Fruit fly (Drosophila melanogaster) whole organism, embryonic: ENCODE results near the gene CG10343.
A peak's percentile ranks its signal among the peaks of the same experiment; 100 is the strongest.

Experiments used
- Atf3 ChIP-seq: fragments of 200-800 bp; sonication (Bioruptor generic); optimal IDR thresholded peaks from 3 replicates; lab custom pipeline; 2016; ENCODE audit warnings: missing biosample characterization, missing genetic modification characterization
- CG10366 ChIP-seq: fragments of 200-800 bp; sonication (Bioruptor generic); IDR thresholded peaks from 2 replicates; pipeline ENCODE4 v1.3.6; 2022; ENCODE audit warnings: missing biosample characterization, missing genetic modification characterization
- CG11093 ChIP-seq: fragments of 200-800 bp; sonication (Bioruptor generic); IDR thresholded peaks from 3 replicates; pipeline ENCODE4 v1.3.6; 2022; ENCODE audit warnings: missing biosample characterization, missing genetic modification characterization
- CG12942 ChIP-seq: fragments of 200-800 bp; sonication (Bioruptor generic); optimal IDR thresholded peaks from 3 replicates; lab custom pipeline; 2016; ENCODE audit warnings: missing biosample characterization, missing genetic modification characterization
- CG14710 ChIP-seq: fragments of 200-800 bp; sonication (Bioruptor generic); optimal IDR thresholded peaks from 3 replicates; lab custom pipeline; 2019; ENCODE audit warnings: missing biosample characterization, mild to moderate bottlenecking, missing genetic modification characterization, moderate library complexity
- CG15514 ChIP-seq: fragments of 200-800 bp; sonication (Bioruptor generic); optimal IDR thresholded peaks from 3 replicates; lab custom pipeline; 2017; ENCODE audit warnings: missing biosample characterization, missing genetic modification characterization, mild to moderate bottlenecking, moderate library complexity, missing genetic modification reagents
- CG16863 ChIP-seq: fragments of 200-800 bp; sonication (Bioruptor generic); optimal IDR thresholded peaks from 3 replicates; lab custom pipeline; 2016; ENCODE audit warnings: missing biosample characterization, missing genetic modification characterization
- CG18262 ChIP-seq: fragments of 200-800 bp; optimal IDR thresholded peaks from 3 replicates; lab custom pipeline; 2019; ENCODE audit warnings: missing biosample characterization, mild to moderate bottlenecking, missing genetic modification characterization, moderate library complexity
- CG2202 ChIP-seq: fragments of 200-800 bp; sonication (Bioruptor generic); optimal IDR thresholded peaks from 2 replicates; lab custom pipeline; 2018; ENCODE audit warnings: missing biosample characterization, mild to moderate bottlenecking, missing genetic modification characterization
- CG30020 ChIP-seq: fragments of 200-800 bp; optimal IDR thresholded peaks from 2 replicates; lab custom pipeline; 2019; ENCODE audit warnings: missing biosample characterization, mild to moderate bottlenecking, missing genetic modification characterization, moderate library complexity
- CG30403 ChIP-seq: fragments of 200-800 bp; sonication (Bioruptor generic); optimal IDR thresholded peaks from 3 replicates; lab custom pipeline; 2016; ENCODE audit warnings: missing biosample characterization, missing genetic modification characterization
- CG31388 ChIP-seq: fragments of 200-800 bp; sonication (Bioruptor generic); optimal IDR thresholded peaks from 2 replicates; lab custom pipeline; 2016; ENCODE audit warnings: missing biosample characterization, missing genetic modification characterization
- CG3995 ChIP-seq: fragments of 200-800 bp; sonication (Bioruptor generic); optimal IDR thresholded peaks from 3 replicates; lab custom pipeline; 2016; ENCODE audit warnings: missing biosample characterization, missing genetic modification characterization
- CG43689 ChIP-seq: fragments of 200-800 bp; sonication (Bioruptor generic); IDR thresholded peaks from 2 replicates; pipeline ENCODE4 v1.3.6; 2022; ENCODE audit warnings: missing biosample characterization, missing genetic modification characterization
- CG4424 ChIP-seq: fragments of 200-800 bp; sonication (Bioruptor generic); optimal IDR thresholded peaks from 3 replicates; lab custom pipeline; 2016; ENCODE audit warnings: missing biosample characterization, missing genetic modification characterization
- CG4707 ChIP-seq: fragments of 200-800 bp; sonication (Bioruptor generic); optimal IDR thresholded peaks from 2 replicates; lab custom pipeline; 2018; ENCODE audit warnings: missing biosample characterization, mild to moderate bottlenecking, missing genetic modification characterization, moderate library complexity
- CG4820 ChIP-seq: fragments of 200-800 bp; sonication (Bioruptor generic); optimal IDR thresholded peaks from 3 replicates; lab custom pipeline; 2016; ENCODE audit warnings: missing biosample characterization, missing genetic modification characterization
- CG4854 ChIP-seq: fragments of 200-800 bp; sonication (Bioruptor generic); optimal IDR thresholded peaks from 2 replicates; lab custom pipeline; 2016; ENCODE audit warnings: missing biosample characterization, missing genetic modification characterization, inconsistent platforms
- CG6272 ChIP-seq: fragments of 200-800 bp; sonication (Bioruptor generic); IDR thresholded peaks from 2 replicates; pipeline ENCODE4 v1.3.6; 2022; ENCODE audit warnings: missing biosample characterization, missing genetic modification characterization
- CG8281 ChIP-seq: fragments of 200-800 bp; sonication (Bioruptor generic); optimal IDR thresholded peaks from 2 replicates; lab custom pipeline; 2018; ENCODE audit warnings: missing biosample characterization, mild to moderate bottlenecking, missing genetic modification characterization, moderate library complexity
- CG8478 ChIP-seq: fragments of >200 bp; optimal IDR thresholded peaks from 2 replicates; lab custom pipeline; 2018
- CG9609 ChIP-seq: fragments of 200-800 bp; sonication (Bioruptor generic); optimal IDR thresholded peaks from 3 replicates; lab custom pipeline; 2016; ENCODE audit warnings: missing biosample characterization, missing genetic modification characterization
- CG9797 ChIP-seq: fragments of 200-800 bp; sonication (Bioruptor generic); optimal IDR thresholded peaks from 3 replicates; lab custom pipeline; 2018; ENCODE audit warnings: missing biosample characterization, mild to moderate bottlenecking, missing genetic modification characterization
- CrebB ChIP-seq: fragments of 200-800 bp; sonication (Bioruptor generic); optimal IDR thresholded peaks from 3 replicates; lab custom pipeline; 2018; ENCODE audit warnings: missing biosample characterization, mild to moderate bottlenecking, missing genetic modification characterization
- D19B ChIP-seq: fragments of 200-800 bp; sonication (Bioruptor generic); optimal IDR thresholded peaks from 2 replicates; lab custom pipeline; 2017; ENCODE audit warnings: missing biosample characterization, mild to moderate bottlenecking, missing genetic modification characterization
- E2f2 ChIP-seq: fragments of 200-800 bp; sonication (Bioruptor generic); IDR thresholded peaks from 2 replicates; pipeline ENCODE4 v1.3.6; 2022; ENCODE audit warnings: missing biosample characterization, missing genetic modification characterization
- GATAe ChIP-seq: fragments of 200-800 bp; sonication (Bioruptor generic); conservative IDR thresholded peaks from 2 replicates; pipeline ENCODE4 v1.3.6; 2022; ENCODE audit warnings: missing biosample characterization, missing genetic modification characterization
- Hr78 ChIP-seq, 2 experiments: fragments of 200-800 bp in 1 of 2; fragments of >200 bp in 1 of 2; sonication (Bioruptor generic) in 1 of 2; optimal IDR thresholded peaks; 2 replicates each; lab custom pipeline; 2017 to 2019; ENCODE audit warnings: missing biosample characterization in 2 of 2, missing genetic modification characterization in 2 of 2, mild to moderate bottlenecking in 1 of 2, moderate library complexity in 1 of 2
- Mad ChIP-seq: fragments of 200-800 bp; sonication (Bioruptor generic); optimal IDR thresholded peaks from 2 replicates; lab custom pipeline; 2016; ENCODE audit warnings: missing biosample characterization, missing genetic modification characterization
- Med ChIP-seq: fragments of 200-800 bp; sonication (Bioruptor generic); peaks from one replicate; lab custom pipeline; 2016; ENCODE audit warnings: missing biosample characterization, missing genetic modification characterization, mild to moderate bottlenecking, inconsistent platforms, moderate library complexity
- Nf-YC ChIP-seq: fragments of 200-800 bp; optimal IDR thresholded peaks from 3 replicates; lab custom pipeline; 2019; ENCODE audit warnings: missing biosample characterization, mild to moderate bottlenecking, missing genetic modification characterization, moderate library complexity
- Oaz ChIP-seq: fragments of 200-800 bp; sonication (Bioruptor generic); IDR thresholded peaks from 2 replicates; pipeline ENCODE4 v1.3.6; 2022; ENCODE audit warnings: missing biosample characterization, missing genetic modification characterization
- Optix ChIP-seq: fragments of 200-800 bp; sonication (Bioruptor generic); IDR thresholded peaks from 3 replicates; pipeline ENCODE4 v1.3.6; 2022; ENCODE audit warnings: missing biosample characterization, missing genetic modification characterization
- Side ChIP-seq: fragments of 200-800 bp; sonication (Bioruptor generic); optimal IDR thresholded peaks from 2 replicates; lab custom pipeline; 2016; ENCODE audit warnings: missing biosample characterization, missing genetic modification characterization
- Sox102F ChIP-seq: fragments of 200-800 bp; sonication (Bioruptor generic); optimal IDR thresholded peaks from 2 replicates; lab custom pipeline; 2018; ENCODE audit warnings: missing biosample characterization, mild to moderate bottlenecking, missing genetic modification characterization, moderate library complexity
- Xrp1 ChIP-seq: fragments of 200-800 bp; sonication (Bioruptor generic); IDR thresholded peaks from 2 replicates; pipeline ENCODE4 v1.3.6; 2022; ENCODE audit warnings: missing biosample characterization, missing genetic modification characterization
- ac ChIP-seq: fragments of 200-800 bp; sonication (Bioruptor generic); optimal IDR thresholded peaks from 3 replicates; lab custom pipeline; 2017; ENCODE audit warnings: missing biosample characterization, mild to moderate bottlenecking, missing genetic modification characterization
- ap ChIP-seq: fragments of 200-800 bp; sonication (Bioruptor generic); IDR thresholded peaks from 2 replicates; pipeline ENCODE4 v1.3.6; 2022; ENCODE audit warnings: missing biosample characterization, missing genetic modification characterization
- cato ChIP-seq: fragments of 200-800 bp; sonication (Bioruptor generic); optimal IDR thresholded peaks from 2 replicates; lab custom pipeline; 2016; ENCODE audit warnings: missing biosample characterization, missing genetic modification characterization, borderline replicate concordance
- chif ChIP-seq, 2 experiments: fragments of 200-800 bp; sonication (Bioruptor generic); optimal IDR thresholded peaks; 3 replicates each; lab custom pipeline; 2016; ENCODE audit warnings: missing biosample characterization in 2 of 2, missing genetic modification characterization in 2 of 2
- chinmo ChIP-seq: fragments of 200-800 bp; sonication (Bioruptor generic); IDR thresholded peaks from 4 replicates; pipeline ENCODE4 v1.3.6; 2022; ENCODE audit warnings: missing biosample characterization, missing genetic modification characterization; ENCODE audit not compliant: partially characterized antibody
- dpn ChIP-seq, 2 experiments: fragments of 200-800 bp; sonication (Bioruptor generic); optimal IDR thresholded peaks; 3 replicates each; lab custom pipeline; 2016; ENCODE audit warnings: missing biosample characterization in 2 of 2, missing genetic modification characterization in 2 of 2
- fru ChIP-seq: fragments of >200 bp; optimal IDR thresholded peaks from 2 replicates; lab custom pipeline; 2017
- kay ChIP-seq: fragments of 200-800 bp; sonication (Bioruptor generic); optimal IDR thresholded peaks from 2 replicates; lab custom pipeline; 2016; ENCODE audit warnings: missing biosample characterization, missing genetic modification characterization
- mirr ChIP-seq: fragments of 200-800 bp; sonication (Bioruptor generic); optimal IDR thresholded peaks from 3 replicates; lab custom pipeline; 2018; ENCODE audit warnings: missing biosample characterization, mild to moderate bottlenecking, missing genetic modification characterization
- pros ChIP-seq: fragments of 200-800 bp; sonication (Bioruptor generic); optimal IDR thresholded peaks from 3 replicates; lab custom pipeline; 2019; ENCODE audit warnings: missing biosample characterization, mild to moderate bottlenecking, missing genetic modification characterization, moderate library complexity
- sim ChIP-seq: fragments of 200-800 bp; sonication (Bioruptor generic); IDR thresholded peaks from 2 replicates; pipeline ENCODE4 v1.3.6; 2022; ENCODE audit warnings: missing biosample characterization, missing genetic modification characterization
- sug ChIP-seq: fragments of 200-800 bp; optimal IDR thresholded peaks from 2 replicates; lab custom pipeline; 2019; ENCODE audit warnings: missing biosample characterization, mild to moderate bottlenecking, missing genetic modification characterization, moderate library complexity
- usp ChIP-seq: fragments of >200 bp; optimal IDR thresholded peaks from 2 replicates; lab custom pipeline; 2017; ENCODE audit warnings: missing biosample characterization, missing genetic modification characterization
- vfl ChIP-seq: fragments of 200-800 bp; sonication (Bioruptor generic); optimal IDR thresholded peaks from 2 replicates; lab custom pipeline; 2016; ENCODE audit warnings: missing biosample characterization, missing genetic modification characterization

Gene CG10343

dm6 chr2L:18693877-18694723, 9.2 kb upstream of the CG10343 start (continued):
- TF ChIP-seq pros (no peak), Atf3 (GFP tag; lab: Kevin White, UChicago) (peak; percentile 9), CG9797 (no peak), CG15514 (GFP tag; lab: Kevin White, UChicago) (peak; percentile 38), CG4820 (GFP tag; lab: Kevin White, UChicago) (peak; percentile 39), CG4424 (GFP tag; lab: Kevin White, UChicago) (peak; percentile 63), CG16863 (GFP tag; lab: Kevin White, UChicago) (peak; percentile 26), kay (GFP tag; lab: Kevin White, UChicago) (no peak), Xrp1 (GFP tag; lab: Robert Waterston, UW) (peak; percentile 80), E2f2 (GFP tag; lab: Robert Waterston, UW) (peak; percentile 73; the same call in 1 of the 2 replicates), usp (no peak), CG8478 (no peak), CG4707 (no peak), CG43689 (peak; percentile 70), Med (GFP tag; lab: Kevin White, UChicago) (peak; percentile 95), ac (GFP tag; lab: Kevin White, UChicago) (no peak), Side (peak; percentile 60), CG12942 (GFP tag; lab: Kevin White, UChicago) (peak; percentile 31), dpn (GFP tag; optimal IDR thresholded peaks at IDR 0.05; lab: Kevin White, UChicago) (peak; percentile 66 to 74), CG9609 (GFP tag; lab: Kevin White, UChicago) (peak; percentile 72), Optix (peak; percentile 80), CG4854 (peak; percentile 22), CG30020 (no peak), ap (GFP tag; lab: Robert Waterston, UW) (peak; percentile 60), CG14710 (peak; percentile 49), Hr78 (GFP tag; optimal IDR thresholded peaks at IDR 0.05; lab: Kevin White, UChicago) (no peak), CG10366 (GFP tag; lab: Robert Waterston, UW) (peak; percentile 68), mirr (GFP tag; lab: Kevin White, UChicago) (peak; percentile 74), sug (tag; lab: Kevin White, UChicago) (peak; percentile 100), CG31388 (peak; percentile 35), CG30403 (GFP tag; lab: Kevin White, UChicago) (peak; percentile 59), Mad (GFP tag; lab: Kevin White, UChicago) (no peak), D19B (GFP tag; lab: Kevin White, UChicago) (peak; percentile 83), CG6272 (GFP tag; lab: Robert Waterston, UW) (peak; percentile 41; the same call in 1 of the 2 replicates), Oaz (GFP tag; lab: Robert Waterston, UW) (no peak), CG8281 (tag; lab: Kevin White, UChicago) (no peak), chif (GFP tag; optimal IDR thresholded peaks at IDR 0.05; lab: Kevin White, UChicago) (peak in 1 of 2 experiments; percentile 43), sim (GFP tag; lab: Robert Waterston, UW) (no peak; the same call in 1 of the 2 replicates), CG3995 (GFP tag; lab: Kevin White, UChicago) (no peak), Sox102F (GFP tag; lab: Kevin White, UChicago) (peak; percentile 49), CG18262 (tag; lab: Kevin White, UChicago) (peak; percentile 62), CrebB (tag; lab: Kevin White, UChicago) (peak; percentile 37), cato (GFP tag; lab: Kevin White, UChicago) (peak; percentile 2), chinmo (GFP tag; lab: Robert Waterston, UW) (peak; percentile 70; the same call in 2 of the 4 replicates), Nf-YC (tag; lab: Kevin White, UChicago) (peak; percentile 44), vfl (GFP tag; lab: Kevin White, UChicago) (peak; percentile 1), CG11093 (GFP tag; lab: Robert Waterston, UW) (0 out of 3 replicates have a peak, but pooled peaks have one; percentile 37), fru (no peak), GATAe (GFP tag; lab: Robert Waterston, UW) (no peak), CG2202 (tag; lab: Kevin White, UChicago) (no peak)
